Fruit fly (Drosophila melanogaster) whole organism, embryonic: Measurements from ENCODE around the gene RabGGTa.
A peak's percentile ranks its signal among the peaks of the same experiment; 100 is the strongest.

Experiments used
- Adf1 ChIP-seq: fragments of 200-800 bp; sonication (Bioruptor generic); IDR thresholded peaks from 2 replicates; pipeline ENCODE4 v1.3.6; 2022; ENCODE audit warnings: missing biosample characterization, missing genetic modification characterization
- Blimp-1 ChIP-seq: fragments of 200-800 bp; sonication (Bioruptor generic); optimal IDR thresholded peaks from 3 replicates; lab custom pipeline; 2018; ENCODE audit warnings: missing biosample characterization, missing genetic modification characterization, mild to moderate bottlenecking, moderate library complexity, missing genetic modification reagents
- CG10147 ChIP-seq: fragments of 200-800 bp; sonication (Bioruptor generic); optimal IDR thresholded peaks from 2 replicates; lab custom pipeline; 2019; ENCODE audit warnings: missing biosample characterization, mild to moderate bottlenecking, missing genetic modification characterization, moderate library complexity
- CG10654 ChIP-seq: fragments of 200-800 bp; sonication (Bioruptor generic); optimal IDR thresholded peaks from 2 replicates; lab custom pipeline; 2016; ENCODE audit warnings: missing biosample characterization, missing genetic modification characterization
- CG11085 ChIP-seq: fragments of 200-800 bp; sonication (Bioruptor generic); IDR thresholded peaks from 2 replicates; pipeline ENCODE4 v1.3.6; 2022; ENCODE audit warnings: missing biosample characterization, missing genetic modification characterization
- CG11723 ChIP-seq: fragments of 200-800 bp; sonication (Bioruptor generic); optimal IDR thresholded peaks from 2 replicates; lab custom pipeline; 2017; ENCODE audit warnings: missing biosample characterization, mild to moderate bottlenecking, missing genetic modification characterization
- CG13296 ChIP-seq: fragments of 200-800 bp; sonication (Bioruptor generic); optimal IDR thresholded peaks from 3 replicates; lab custom pipeline; 2018; ENCODE audit warnings: missing biosample characterization, mild to moderate bottlenecking, missing genetic modification characterization
- CG14710 ChIP-seq: fragments of 200-800 bp; sonication (Bioruptor generic); optimal IDR thresholded peaks from 3 replicates; lab custom pipeline; 2019; ENCODE audit warnings: missing biosample characterization, mild to moderate bottlenecking, missing genetic modification characterization, moderate library complexity
- CG32767 ChIP-seq: fragments of 200-800 bp; sonication (Bioruptor generic); IDR thresholded peaks from 2 replicates; pipeline ENCODE4 v1.3.6; 2022; ENCODE audit warnings: missing biosample characterization, missing genetic modification characterization
- CG4424 ChIP-seq: fragments of 200-800 bp; sonication (Bioruptor generic); optimal IDR thresholded peaks from 3 replicates; lab custom pipeline; 2016; ENCODE audit warnings: missing biosample characterization, missing genetic modification characterization
- CG4730 ChIP-seq: fragments of 200-800 bp; sonication (Bioruptor generic); IDR thresholded peaks from 2 replicates; pipeline ENCODE4 v1.3.6; 2022; ENCODE audit warnings: missing biosample characterization, missing genetic modification characterization
- CG5245 ChIP-seq: fragments of 200-800 bp; sonication (Bioruptor generic); optimal IDR thresholded peaks from 3 replicates; lab custom pipeline; 2016; ENCODE audit warnings: missing biosample characterization, missing genetic modification characterization
- CG7786 ChIP-seq: fragments of 200-800 bp; sonication (Bioruptor generic); optimal IDR thresholded peaks from 2 replicates; lab custom pipeline; 2016; ENCODE audit warnings: missing biosample characterization, missing genetic modification characterization
- CG7928 ChIP-seq: fragments of 200-800 bp; sonication (Bioruptor generic); optimal IDR thresholded peaks from 2 replicates; lab custom pipeline; 2017; ENCODE audit warnings: missing biosample characterization, mild to moderate bottlenecking, missing genetic modification characterization
- CG7963 ChIP-seq: fragments of 200-800 bp; sonication (Bioruptor generic); IDR thresholded peaks from 3 replicates; pipeline ENCODE4 v1.3.6; 2022; ENCODE audit warnings: missing biosample characterization, missing genetic modification characterization; ENCODE audit not compliant: partially characterized antibody
- CG8290 ChIP-seq, 3 experiments: fragments of 200-800 bp; sonication (Bioruptor generic); optimal IDR thresholded peaks; 2 replicates each; lab custom pipeline; 2016 to 2019; ENCODE audit warnings: missing biosample characterization in 3 of 3, missing genetic modification characterization in 3 of 3, mild to moderate bottlenecking in 2 of 3, moderate library complexity in 1 of 3
- CG8765 ChIP-seq: fragments of 200-800 bp; sonication (Bioruptor generic); IDR thresholded peaks from 2 replicates; pipeline ENCODE4 v1.3.6; 2022; ENCODE audit warnings: missing biosample characterization, missing genetic modification characterization
- CG9727 ChIP-seq: fragments of 200-800 bp; sonication (Bioruptor generic); optimal IDR thresholded peaks from 3 replicates; lab custom pipeline; 2017; ENCODE audit warnings: missing biosample characterization, mild to moderate bottlenecking, missing genetic modification characterization
- D19B ChIP-seq: fragments of 200-800 bp; sonication (Bioruptor generic); optimal IDR thresholded peaks from 2 replicates; lab custom pipeline; 2017; ENCODE audit warnings: missing biosample characterization, mild to moderate bottlenecking, missing genetic modification characterization
- Dfd ChIP-seq, 2 experiments: fragments of >200 bp; optimal IDR thresholded peaks; 2 replicates each; lab custom pipeline; 2017; ENCODE audit warnings: missing biosample characterization in 2 of 2, missing genetic modification characterization in 2 of 2
- E2f1 ChIP-seq: fragments of 200-800 bp; sonication (Bioruptor generic); IDR thresholded peaks from 2 replicates; pipeline ENCODE4 v1.3.6; 2022; ENCODE audit warnings: missing biosample characterization, missing genetic modification characterization
- HLHmδ ChIP-seq: fragments of 200-800 bp; sonication (Bioruptor generic); optimal IDR thresholded peaks from 2 replicates; lab custom pipeline; 2018; ENCODE audit warnings: missing biosample characterization, mild to moderate bottlenecking, missing genetic modification characterization, moderate library complexity
- Lim3 ChIP-seq: fragments of 200-800 bp; sonication (Bioruptor generic); IDR thresholded peaks from 2 replicates; pipeline ENCODE4 v1.3.6; 2022; ENCODE audit warnings: missing biosample characterization, missing genetic modification characterization
- Poxn ChIP-seq: fragments of 200-800 bp; sonication (Bioruptor generic); IDR thresholded peaks from 2 replicates; pipeline ENCODE4 v1.3.6; 2022; ENCODE audit warnings: missing biosample characterization, missing genetic modification characterization
- Rx ChIP-seq: fragments of 200-800 bp; sonication (Bioruptor generic); IDR thresholded peaks from 2 replicates; pipeline ENCODE4 v1.3.6; 2022; ENCODE audit warnings: missing biosample characterization, missing genetic modification characterization
- Six4 ChIP-seq: fragments of 200-800 bp; sonication (Bioruptor generic); optimal IDR thresholded peaks from 2 replicates; lab custom pipeline; 2016; ENCODE audit warnings: missing biosample characterization, missing genetic modification characterization
- TFAM ChIP-seq: fragments of 200-800 bp; sonication (Bioruptor generic); optimal IDR thresholded peaks from 2 replicates; lab custom pipeline; 2017; ENCODE audit warnings: missing biosample characterization, missing genetic modification characterization, inconsistent platforms
- Vsx1 ChIP-seq: fragments of 200-800 bp; sonication (Bioruptor generic); optimal IDR thresholded peaks from 2 replicates; lab custom pipeline; 2017; ENCODE audit warnings: missing biosample characterization, mild to moderate bottlenecking, missing genetic modification characterization, missing genetic modification reagents
- Xbp1 ChIP-seq: fragments of 200-800 bp; sonication (Bioruptor generic); optimal IDR thresholded peaks from 3 replicates; lab custom pipeline; 2016; ENCODE audit warnings: missing biosample characterization, mild to moderate bottlenecking, missing genetic modification characterization
- Xrp1 ChIP-seq: fragments of 200-800 bp; sonication (Bioruptor generic); IDR thresholded peaks from 2 replicates; pipeline ENCODE4 v1.3.6; 2022; ENCODE audit warnings: missing biosample characterization, missing genetic modification characterization
- YL-1 ChIP-seq: fragments of 200-800 bp; sonication (Bioruptor generic); optimal IDR thresholded peaks from 3 replicates; lab custom pipeline; 2017; ENCODE audit warnings: missing biosample characterization, mild to moderate bottlenecking, missing genetic modification characterization
- az2 ChIP-seq: fragments of 200-800 bp; sonication (Bioruptor generic); optimal IDR thresholded peaks from 3 replicates; lab custom pipeline; 2016; ENCODE audit warnings: missing biosample characterization, missing genetic modification characterization
- btn ChIP-seq: fragments of 200-800 bp; sonication (Bioruptor generic); optimal IDR thresholded peaks from 2 replicates; lab custom pipeline; 2016; ENCODE audit warnings: missing biosample characterization, missing genetic modification characterization
- chn ChIP-seq: fragments of 200-800 bp; sonication (Bioruptor generic); optimal IDR thresholded peaks from 2 replicates; lab custom pipeline; 2016; ENCODE audit warnings: missing biosample characterization, missing genetic modification characterization
- croc ChIP-seq: fragments of 200-800 bp; sonication (Bioruptor generic); conservative IDR thresholded peaks from 3 replicates; pipeline ENCODE4 v1.3.6; 2022; ENCODE audit warnings: missing biosample characterization, missing genetic modification characterization
- emc ChIP-seq: fragments of 200-800 bp; sonication (Bioruptor generic); optimal IDR thresholded peaks from 2 replicates; lab custom pipeline; 2016; ENCODE audit warnings: missing biosample characterization, missing genetic modification characterization
- gfzf ChIP-seq: fragments of 200-800 bp; sonication (Bioruptor generic); optimal IDR thresholded peaks from 2 replicates; lab custom pipeline; 2016; ENCODE audit warnings: missing biosample characterization, mild to moderate bottlenecking, missing genetic modification characterization, moderate library complexity
- her ChIP-seq: fragments of 200-800 bp; sonication (Bioruptor generic); optimal IDR thresholded peaks from 2 replicates; lab custom pipeline; 2016; ENCODE audit warnings: missing biosample characterization, missing genetic modification characterization
- kay ChIP-seq: fragments of 200-800 bp; sonication (Bioruptor generic); optimal IDR thresholded peaks from 2 replicates; lab custom pipeline; 2016; ENCODE audit warnings: missing biosample characterization, missing genetic modification characterization
- mam ChIP-seq: fragments of 200-800 bp; sonication (Bioruptor generic); optimal IDR thresholded peaks from 3 replicates; lab custom pipeline; 2016; ENCODE audit warnings: missing biosample characterization, missing genetic modification characterization
- nom ChIP-seq: fragments of 200-800 bp; sonication (Bioruptor generic); optimal IDR thresholded peaks from 2 replicates; lab custom pipeline; 2017; ENCODE audit warnings: missing biosample characterization, missing genetic modification characterization, mild to moderate bottlenecking, moderate library complexity, missing genetic modification reagents
- otp ChIP-seq: fragments of 200-800 bp; sonication (Bioruptor generic); IDR thresholded peaks from 3 replicates; pipeline ENCODE4, ENCODE4 v1.3.6; 2022; ENCODE audit warnings: missing biosample characterization, missing genetic modification characterization
- phol ChIP-seq: fragments of 200-800 bp; sonication (Bioruptor generic); optimal IDR thresholded peaks from 3 replicates; lab custom pipeline; 2018; ENCODE audit warnings: missing biosample characterization, mild to moderate bottlenecking, missing genetic modification characterization, moderate library complexity
- slp2 ChIP-seq: fragments of 200-800 bp; sonication (Bioruptor generic); optimal IDR thresholded peaks from 2 replicates; lab custom pipeline; 2016; ENCODE audit warnings: missing biosample characterization, missing genetic modification characterization
- sna ChIP-seq: fragments of 200-800 bp; sonication (Bioruptor generic); IDR thresholded peaks from 2 replicates; pipeline ENCODE4 v1.3.6; 2022; ENCODE audit warnings: missing biosample characterization, missing genetic modification characterization; ENCODE audit not compliant: partially characterized antibody
- sqz ChIP-seq: fragments of 200-800 bp; sonication (Bioruptor generic); optimal IDR thresholded peaks from 3 replicates; lab custom pipeline; 2018; ENCODE audit warnings: missing biosample characterization, mild to moderate bottlenecking, missing genetic modification characterization
- tap ChIP-seq: fragments of 200-800 bp; optimal IDR thresholded peaks from 3 replicates; lab custom pipeline; 2019; ENCODE audit warnings: missing biosample characterization, mild to moderate bottlenecking, missing genetic modification characterization, moderate library complexity
- tio ChIP-seq: fragments of 200-800 bp; sonication (Bioruptor generic); optimal IDR thresholded peaks from 2 replicates; lab custom pipeline; 2017; ENCODE audit warnings: missing biosample characterization, missing genetic modification characterization, inconsistent platforms
- unc-4 ChIP-seq: fragments of 200-800 bp; sonication (Bioruptor generic); IDR thresholded peaks from 2 replicates; pipeline ENCODE4 v1.3.6; 2022; ENCODE audit warnings: missing biosample characterization, missing genetic modification characterization; ENCODE audit not compliant: partially characterized antibody
- zfh2 ChIP-seq: fragments of 200-800 bp; sonication (Bioruptor generic); optimal IDR thresholded peaks from 2 replicates; lab custom pipeline; 2016; ENCODE audit warnings: missing biosample characterization, missing genetic modification characterization

RabGGTa gene

DNA sequence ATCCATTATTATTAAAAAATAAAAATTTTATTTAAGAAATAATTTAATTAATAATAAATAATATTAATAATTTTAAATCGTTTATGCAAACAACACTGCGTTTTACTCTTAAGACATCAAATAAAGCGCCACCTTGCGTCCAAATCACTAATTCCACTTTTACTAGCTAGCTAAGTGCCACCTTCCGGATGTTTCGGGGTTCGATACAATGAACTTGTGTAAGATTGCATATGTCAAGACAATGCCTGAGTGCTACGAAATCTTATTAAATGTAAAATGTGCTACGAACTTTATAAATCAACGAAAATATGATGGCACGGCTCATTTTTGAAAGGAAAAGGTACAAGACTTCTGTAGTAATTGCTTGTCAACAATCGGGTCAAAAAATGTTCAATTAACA lies 1.0 kb upstream of the RabGGTa start (continued):
- peak; percentile 11 for TF ChIP-seq Six4 (GFP tag; lab: Kevin White, UChicago)
- TF ChIP-seq zfh2 (GFP tag; lab: Kevin White, UChicago), result peak; percentile 78
- no peak for TF ChIP-seq CG7963 (GFP tag; lab: Robert Waterston, UW)
- peak; percentile 60 for TF ChIP-seq HLHmδ (GFP tag; lab: Kevin White, UChicago)
- TF ChIP-seq CG11085, result peak; percentile 70
- TF ChIP-seq CG32767 (GFP tag; lab: Robert Waterston, UW), result no peak
- TF ChIP-seq Vsx1 (GFP tag; lab: Kevin White, UChicago), result no peak
- TF ChIP-seq Xbp1 (GFP tag; lab: Kevin White, UChicago), result peak; percentile 85
- TF ChIP-seq YL-1 (GFP tag; lab: Kevin White, UChicago), result no peak
- TF ChIP-seq croc, result no peak
- peak; percentile 64 for TF ChIP-seq CG10654 (GFP tag; lab: Kevin White, UChicago)
- TF ChIP-seq nom (GFP tag; lab: Kevin White, UChicago), result no peak
- 0 out of 2 replicates have a peak, but pooled peaks have one; percentile 11 for TF ChIP-seq E2f1 (GFP tag; lab: Robert Waterston, UW)
- TF ChIP-seq az2, result peak; percentile 67
- TF ChIP-seq tap (tag; lab: Kevin White, UChicago), result peak; percentile 46
- peak; percentile 71 for TF ChIP-seq chn (GFP tag; lab: Kevin White, UChicago)
- TF ChIP-seq CG8290 (GFP tag; optimal IDR thresholded peaks at IDR 0.05; lab: Kevin White, UChicago), result peak; percentile 85
- peak in 1 of 2 experiments; percentile 94 for TF ChIP-seq CG8290 (tag; optimal IDR thresholded peaks at IDR 0.05; lab: Kevin White, UChicago)
- TF ChIP-seq slp2 (GFP tag; lab: Kevin White, UChicago), result peak; percentile 53
- TF ChIP-seq CG4424 (GFP tag; lab: Kevin White, UChicago), result peak; percentile 67
- no peak for TF ChIP-seq sna (GFP tag; lab: Robert Waterston, UW)
- no peak for TF ChIP-seq D19B
- peak; percentile 17 for TF ChIP-seq btn (GFP tag; lab: Kevin White, UChicago)
- no peak for TF ChIP-seq sqz
- TF ChIP-seq CG10147 (GFP tag; lab: Kevin White, UChicago), result peak; percentile 50
- TF ChIP-seq CG11723 (GFP tag; lab: Kevin White, UChicago), result no peak
- no peak for TF ChIP-seq Lim3
- no peak for TF ChIP-seq TFAM (GFP tag; lab: Kevin White, UChicago)
- 0 out of 2 replicates have a peak, but pooled peaks have one; percentile 17 for TF ChIP-seq CG8765 (GFP tag; lab: Robert Waterston, UW)
- no peak for TF ChIP-seq Dfd (GFP tag; optimal IDR thresholded peaks at IDR 0.05; lab: Kevin White, UChicago)
- TF ChIP-seq tio (GFP tag; lab: Kevin White, UChicago), result no peak
- peak; percentile 58 for TF ChIP-seq CG5245
- TF ChIP-seq her (GFP tag; lab: Kevin White, UChicago), result peak; percentile 49
- 0 out of 3 replicates have a peak, but pooled peaks have one; percentile 32 for TF ChIP-seq otp (GFP tag; lab: Robert Waterston, UW)
- TF ChIP-seq gfzf (GFP tag; lab: Kevin White, UChicago), result peak; percentile 39
- TF ChIP-seq Rx, result peak; percentile 23; the same call in 1 of the 2 replicates
- peak; percentile 62 for TF ChIP-seq phol (tag; lab: Kevin White, UChicago)
- TF ChIP-seq emc (GFP tag; lab: Kevin White, UChicago), result peak; percentile 34
- TF ChIP-seq Xrp1, result peak; percentile 38; the same call in 1 of the 2 replicates
- TF ChIP-seq Blimp-1 (GFP tag; lab: Kevin White, UChicago), result peak; percentile 74
- peak; percentile 52 for TF ChIP-seq CG7786 (GFP tag; lab: Kevin White, UChicago)
- peak; percentile 43 for TF ChIP-seq CG7928
- peak; percentile 36; the same call in 1 of the 2 replicates for TF ChIP-seq Adf1 (GFP tag; lab: Robert Waterston, UW)
- TF ChIP-seq CG14710 (tag; lab: Kevin White, UChicago), result peak; percentile 59
- TF ChIP-seq CG9727 (GFP tag; lab: Kevin White, UChicago), result peak; percentile 24
- TF ChIP-seq unc-4 (GFP tag; lab: Robert Waterston, UW), result no peak
- TF ChIP-seq CG13296 (GFP tag; lab: Kevin White, UChicago), result no peak
- peak; percentile 21 for TF ChIP-seq kay
- TF ChIP-seq CG4730 (GFP tag; lab: Robert Waterston, UW), result 0 out of 2 replicates have a peak, but pooled peaks have one; percentile 13
- TF ChIP-seq Poxn (GFP tag; lab: Robert Waterston, UW), result no peak
- peak; percentile 78 for TF ChIP-seq mam (GFP tag; lab: Kevin White, UChicago)
